Fruit fly (Drosophila melanogaster) whole organism, adult: ENCODE results near the gene TORIP.

Experiments used
- CG11617 ChIP-seq: fragments of 200-800 bp; sonication (Bioruptor generic); optimal IDR thresholded peaks from 2 replicates; lab custom pipeline; 2017; ENCODE audit warnings: mild to moderate bottlenecking, missing biosample characterization, missing genetic modification reagents, missing genetic modification characterization
- CG5204 ChIP-seq: fragments of 200-800 bp; sonication (Bioruptor generic); optimal IDR thresholded peaks from 2 replicates; lab custom pipeline; 2016; ENCODE audit warnings: missing biosample characterization, missing genetic modification characterization
- Crg-1 ChIP-seq: fragments of 200-800 bp; sonication (Bioruptor generic); optimal IDR thresholded peaks from 2 replicates; lab custom pipeline; 2016; ENCODE audit warnings: missing biosample characterization, missing genetic modification characterization
- Mnt ChIP-seq: fragments of 200-800 bp; sonication (Bioruptor generic); optimal IDR thresholded peaks from 2 replicates; lab custom pipeline; 2016; ENCODE audit warnings: missing biosample characterization, mild to moderate bottlenecking, missing genetic modification characterization
- bab1 ChIP-seq: fragments of 200-800 bp; sonication (Bioruptor generic); optimal IDR thresholded peaks from 3 replicates; lab custom pipeline; 2019; ENCODE audit warnings: missing biosample characterization, mild to moderate bottlenecking, missing genetic modification characterization, moderate library complexity
- cic ChIP-seq: fragments of 200-800 bp; sonication (Bioruptor generic); optimal IDR thresholded peaks from 2 replicates; lab custom pipeline; 2017; ENCODE audit warnings: missing biosample characterization, mild to moderate bottlenecking, missing genetic modification characterization, moderate library complexity
- ovo ChIP-seq: fragments of 200-800 bp; sonication (Bioruptor generic); optimal IDR thresholded peaks from 2 replicates; lab custom pipeline; 2016; ENCODE audit warnings: missing biosample characterization, missing genetic modification characterization
- pad ChIP-seq: fragments of 200-800 bp; sonication (Bioruptor generic); optimal IDR thresholded peaks from 3 replicates; lab custom pipeline; 2017; ENCODE audit warnings: missing biosample characterization, missing genetic modification characterization, mild to moderate bottlenecking, moderate library complexity, missing genetic modification reagents
- tj ChIP-seq: fragments of 200-800 bp; sonication (Bioruptor generic); optimal IDR thresholded peaks from 3 replicates; lab custom pipeline; 2017; ENCODE audit warnings: missing biosample characterization, mild to moderate bottlenecking, missing genetic modification characterization, moderate library complexity

- TF ChIP-seq CG5204 (GFP tag; lab: Kevin White, UChicago) (no peak), CG11617 (GFP tag; lab: Kevin White, UChicago) (no peak), cic (no peak), tj (no peak), Crg-1 (no peak), Mnt (GFP tag; lab: Kevin White, UChicago) (no peak), pad (GFP tag; lab: Kevin White, UChicago) (no peak), ovo (no peak), bab1 (GFP tag; lab: Kevin White, UChicago) (no peak)
These were observed 3.8 kb downstream of the TORIP start, which contains the start of gene CG14102 for dm6 chr3L:19801105-19801504.
